Fruit fly (Drosophila melanogaster) whole organism, larva: ENCODE measurements around the gene CAH9.
A peak's percentile ranks its signal among the peaks of the same experiment; 100 is the strongest.

Source experiments
- noc ChIP-seq: fragments of 200-800 bp; sonication (Bioruptor generic); optimal IDR thresholded peaks from 3 replicates; lab custom pipeline; 2019; ENCODE audit warnings: missing biosample characterization, mild to moderate bottlenecking, missing genetic modification characterization, moderate library complexity

Gene CAH9

dm6 chr3R:27106134-27106694 is at the start of gene CAH9:
CAH9 (minus strand) TSS chr3R:27106184.
- no peak for TF ChIP-seq noc

dm6 chr3R:27154001-27154400 is 48.0 kb upstream of the CAH9 start:
- TF ChIP-seq noc: no peak

dm6 chr3R:27153062-27153878 is 47.3 kb upstream of the CAH9 start:
- peak; percentile 78 for TF ChIP-seq noc

dm6 chr3R:27152129-27152968 is 46.4 kb upstream of the CAH9 start:
- peak; percentile 72 for TF ChIP-seq noc

- TF ChIP-seq noc: no peak
Observed at dm6 chr3R:27151516-27151823, 45.5 kb upstream of the CAH9 start, which contains the start of gene Men-b. Men-b (plus strand) TSS chr3R:27151662.

dm6 chr3R:27150685-27151515 is 44.9 kb upstream of the CAH9 start, which contains the start of gene CG6051:
CG6051 (minus strand) TSS chr3R:27151069.
- TF ChIP-seq noc: peak; percentile 46

dm6 chr3R:27149884-27150676 is 44.1 kb upstream of the CAH9 start:
- TF ChIP-seq noc: no peak

- TF ChIP-seq noc: peak; percentile 6
Observed at dm6 chr3R:27148812-27149769, 43.1 kb upstream of the CAH9 start.

- no peak for TF ChIP-seq noc
Observed at dm6 chr3R:27139963-27140362, 34.0 kb upstream of the CAH9 start.

- TF ChIP-seq noc: no peak
Observed at dm6 chr3R:27138700-27139099, 32.7 kb upstream of the CAH9 start.

- no peak for TF ChIP-seq noc
Observed at dm6 chr3R:27137914-27138323, 31.9 kb upstream of the CAH9 start.

- no peak for TF ChIP-seq noc
Observed at dm6 chr3R:27135692-27136641, 30.0 kb upstream of the CAH9 start.

dm6 chr3R:27134728-27135361 is 28.9 kb upstream of the CAH9 start:
- TF ChIP-seq noc: no peak
